Fruit fly (Drosophila melanogaster): ENCODE results near the gene CG14441.

Gene CG14441

dm6 chrX:6662876-6663551, 36.3 kb upstream of the CG14441 start (continued):
- TF ChIP-seq Stat92E (GFP tag; optimal IDR thresholded peaks at IDR 0.05) (no peak), chif (GFP tag; optimal IDR thresholded peaks at IDR 0.05) (peak; percentile 19 to 21), ewg (GFP tag; optimal IDR thresholded peaks at IDR 0.05) (peak; percentile 18), btn (GFP tag; optimal IDR thresholded peaks at IDR 0.05) (no peak), ash1 (GFP tag; optimal IDR thresholded peaks at IDR 0.05) (no peak), ind (GFP tag; optimal IDR thresholded peaks at IDR 0.05) (peak; percentile 60), Nf-YC (tag; optimal IDR thresholded peaks at IDR 0.05) (peak; percentile 20), dan (GFP tag; IDR thresholded peaks at IDR 0.05) (no peak), Atf-2 (GFP tag; optimal IDR thresholded peaks at IDR 0.05) (peak; percentile 15), zf30C (GFP tag; optimal IDR thresholded peaks at IDR 0.05) (no peak), fd3F (GFP tag; optimal IDR thresholded peaks at IDR 0.05) (peak; percentile 35), chinmo (GFP tag; IDR thresholded peaks at IDR 0.05; ENCODE audit: partially characterized antibody) (no peak), CG7839 (tag; optimal IDR thresholded peaks at IDR 0.05) (peak; percentile 40), CG10209 (GFP tag; optimal IDR thresholded peaks at IDR 0.05) (peak; percentile 18), dmrt11E (tag; optimal IDR thresholded peaks at IDR 0.05) (no peak), CG10366 (GFP tag; IDR thresholded peaks at IDR 0.05) (peak; percentile 24; the same call in 1 of the 2 replicates), vvl (GFP tag; IDR thresholded peaks at IDR 0.05) (peak; percentile 47), slp2 (GFP tag; optimal IDR thresholded peaks at IDR 0.05) (no peak), bcd (GFP tag; optimal IDR thresholded peaks at IDR 0.05) (peak; percentile 21), CG15011 (GFP tag; optimal IDR thresholded peaks at IDR 0.05) (no peak), HLH4C (GFP tag; IDR thresholded peaks at IDR 0.05; ENCODE audit: partially characterized antibody) (no peak), Aef1 (GFP tag; IDR thresholded peaks at IDR 0.05) (peak; percentile 37; the same call in 1 of the 3 replicates), lilli (GFP tag; optimal IDR thresholded peaks at IDR 0.05) (peak; percentile 30), CG16815 (GFP tag; optimal IDR thresholded peaks at IDR 0.05) (no peak), dimm (GFP tag; IDR thresholded peaks at IDR 0.05) (no peak), ssp (GFP tag; IDR thresholded peaks at IDR 0.05) (peak; percentile 40; the same call in 1 of the 2 replicates), tgo (GFP tag; IDR thresholded peaks at IDR 0.05) (peak; percentile 49; the same call in 2 of the 3 replicates), Usf (GFP tag; optimal IDR thresholded peaks at IDR 0.05) (no peak), CG9876 (GFP tag; optimal IDR thresholded peaks at IDR 0.05) (no peak), crc (GFP tag; optimal IDR thresholded peaks at IDR 0.05) (no peak), CG4730 (GFP tag; IDR thresholded peaks at IDR 0.05) (no peak), CG1602 (GFP tag; optimal IDR thresholded peaks at IDR 0.05) (no peak), sqz (GFP tag; optimal IDR thresholded peaks at IDR 0.05) (no peak), Dad (GFP tag; optimal IDR thresholded peaks at IDR 0.05) (no peak), lab (GFP tag; optimal IDR thresholded peaks at IDR 0.05) (peak; percentile 58), Eip74EF (GFP tag; optimal IDR thresholded peaks at IDR 0.05) (peak in 1 of 2 experiments; percentile 25), pb (GFP tag; optimal IDR thresholded peaks at IDR 0.05) (peak; percentile 27), CG15479 (GFP tag; optimal IDR thresholded peaks at IDR 0.05) (no peak), klu (GFP tag; IDR thresholded peaks at IDR 0.05) (no peak), stwl (tag; optimal IDR thresholded peaks at IDR 0.05) (no peak), shn (GFP tag; optimal IDR thresholded peaks at IDR 0.05) (peak; percentile 24), Chrac-16 (GFP tag; optimal IDR thresholded peaks at IDR 0.05) (no peak), bowl (GFP tag; IDR thresholded peaks at IDR 0.05) (no peak), luna (GFP tag; optimal IDR thresholded peaks at IDR 0.05) (no peak), cas (GFP tag; IDR thresholded peaks at IDR 0.05) (no peak), HLHmδ (GFP tag; optimal IDR thresholded peaks at IDR 0.05) (no peak), Hr78 (GFP tag; optimal IDR thresholded peaks at IDR 0.05) (peak in 1 of 2 experiments; percentile 46), CG34224 (GFP tag; IDR thresholded peaks at IDR 0.05; ENCODE audit: partially characterized antibody) (no peak), CG18599 (GFP tag; optimal IDR thresholded peaks at IDR 0.05) (peak; percentile 49)

All from whole organism, embryonic.